Fruit fly (Drosophila melanogaster): ENCODE data around the gene Reck.
A peak's percentile ranks its signal among the peaks of the same experiment; 100 is the strongest.

Reck gene

dm6 chr3L:14957033-14957328, 56.9 kb downstream of the Reck start:
- TF ChIP-seq dsx (GFP tag; optimal IDR thresholded peaks at IDR 0.05; ENCODE audit: poor library complexity, severe bottlenecking): no peak
- TF ChIP-seq Sox14 (GFP tag; optimal IDR thresholded peaks at IDR 0.05): no peak
- TF ChIP-seq Ets96B (tag; optimal IDR thresholded peaks at IDR 0.05): no peak
- no peak for TF ChIP-seq Hr38 (GFP tag; optimal IDR thresholded peaks at IDR 0.05)
- no peak for TF ChIP-seq cyc (GFP tag; optimal IDR thresholded peaks at IDR 0.05)
- TF ChIP-seq net (GFP tag; optimal IDR thresholded peaks at IDR 0.05): no peak

- TF ChIP-seq Sox102F (GFP tag; optimal IDR thresholded peaks at IDR 0.05) (no peak), fkh (GFP tag; optimal IDR thresholded peaks at IDR 0.05) (peak; percentile 93)
Observed at dm6 chr3L:14956288-14957032, 57.4 kb downstream of the Reck start.

dm6 chr3L:14952858-14953669, 60.8 kb downstream of the Reck start:
- no peak for TF ChIP-seq CG4318 (GFP tag; optimal IDR thresholded peaks at IDR 0.05)
- TF ChIP-seq Hr4 (GFP tag; optimal IDR thresholded peaks at IDR 0.05): no peak
- TF ChIP-seq CG1621 (tag; optimal IDR thresholded peaks at IDR 0.05): no peak
- TF ChIP-seq CG34406 (GFP tag; optimal IDR thresholded peaks at IDR 0.05): no peak
- TF ChIP-seq Met (GFP tag; optimal IDR thresholded peaks at IDR 0.05): no peak
- TF ChIP-seq CG6276 (GFP tag; optimal IDR thresholded peaks at IDR 0.05): no peak
- TF ChIP-seq vri (GFP tag; optimal IDR thresholded peaks at IDR 0.05): no peak
- TF ChIP-seq fkh (GFP tag; optimal IDR thresholded peaks at IDR 0.05): no peak
- no peak for TF ChIP-seq CG15336 (GFP tag; IDR thresholded peaks at IDR 0.05)
- TF ChIP-seq Eip93F (GFP tag; optimal IDR thresholded peaks at IDR 0.05): no peak
- no peak for TF ChIP-seq salr (GFP tag; optimal IDR thresholded peaks at IDR 0.05)
- no peak for TF ChIP-seq esn (GFP tag; optimal IDR thresholded peaks at IDR 0.05)

Data from whole organism, prepupa.